Worm (Caenorhabditis elegans) whole organism, young adult: ENCODE data around the gene F49H6.15.

Experiments
- F10E7.11 ChIP-seq: sonication (generic microtip); optimal IDR thresholded peaks from 2 replicates; lab custom pipeline; 2017; ENCODE audit warnings: mild to moderate bottlenecking, missing genetic modification characterization, moderate library complexity, missing compliant biosample characterization
- F37B4.10 ChIP-seq: fragments of 200-800 bp; sonication (Bioruptor generic); IDR thresholded peaks from 2 replicates; pipeline ENCODE4 v1.3.6; 2022; ENCODE audit warnings: missing genetic modification characterization, missing compliant biosample characterization
- F57C9.4 ChIP-seq: sonication (generic microtip); optimal IDR thresholded peaks from 2 replicates; lab custom pipeline; 2017; ENCODE audit warnings: mild to moderate bottlenecking, missing genetic modification characterization, missing compliant biosample characterization
- Y53G8AR.9 ChIP-seq: fragments of 200-800 bp; sonication (Bioruptor generic); conservative IDR thresholded peaks from 2 replicates; pipeline ENCODE4 v1.3.6; 2022; ENCODE audit warnings: missing genetic modification reagents, missing genetic modification characterization, missing compliant biosample characterization
- Y67H2A.10 ChIP-seq: fragments of 200-800 bp; sonication (Bioruptor generic); conservative IDR thresholded peaks from 2 replicates; pipeline ENCODE4 v1.3.6; 2022; ENCODE audit warnings: missing genetic modification reagents, missing genetic modification characterization, missing compliant biosample characterization
- Y79H2A.3 ChIP-seq: fragments of 200-800 bp; sonication (Bioruptor generic); conservative IDR thresholded peaks from 2 replicates; pipeline ENCODE4 v1.3.6; 2022; ENCODE audit warnings: missing genetic modification reagents, missing genetic modification characterization, missing compliant biosample characterization
- Y95B8A.8 ChIP-seq: fragments of 200-800 bp; sonication (Bioruptor generic); IDR thresholded peaks from 2 replicates; pipeline ENCODE4 v1.3.6; 2022; ENCODE audit warnings: missing genetic modification reagents, missing genetic modification characterization, missing compliant biosample characterization
- aptf-3 ChIP-seq: fragments of 200-800 bp; sonication (Bioruptor generic); IDR thresholded peaks from 2 replicates; pipeline ENCODE4 v1.3.6; 2022; ENCODE audit warnings: missing genetic modification characterization, missing compliant biosample characterization
- athp-1 ChIP-seq: sonication (generic microtip); optimal IDR thresholded peaks from 2 replicates; lab custom pipeline; 2017; ENCODE audit warnings: mild to moderate bottlenecking, missing genetic modification characterization, missing compliant biosample characterization
- ccch-3 ChIP-seq: fragments of 200-800 bp; sonication (Bioruptor generic); optimal IDR thresholded peaks from 2 replicates; lab custom pipeline; 2018; ENCODE audit warnings: mild to moderate bottlenecking, missing genetic modification characterization, missing compliant biosample characterization
- ceh-100 ChIP-seq: fragments of 200-800 bp; sonication (Bioruptor generic); IDR thresholded peaks from 2 replicates; pipeline ENCODE4 v1.3.6; 2022; ENCODE audit warnings: missing genetic modification reagents, missing genetic modification characterization, missing compliant biosample characterization
- ceh-58 ChIP-seq: fragments of 200-800 bp; sonication (Bioruptor generic); IDR thresholded peaks from 2 replicates; pipeline ENCODE4 v1.3.6; 2022; ENCODE audit warnings: missing genetic modification characterization, missing compliant biosample characterization
- ceh-91 ChIP-seq: fragments of 200-800 bp; sonication (Bioruptor generic); IDR thresholded peaks from 2 replicates; pipeline ENCODE4 v1.3.6; 2022; ENCODE audit warnings: missing genetic modification reagents, missing genetic modification characterization, missing compliant biosample characterization
- chd-7 ChIP-seq: sonication (generic microtip); optimal IDR thresholded peaks from 2 replicates; lab custom pipeline; 2016; ENCODE audit warnings: mild to moderate bottlenecking, missing genetic modification characterization, moderate library complexity, missing compliant biosample characterization
- ekl-4 ChIP-seq: fragments of 200-800 bp; sonication (Bioruptor generic); IDR thresholded peaks from 2 replicates; pipeline ENCODE4 v1.3.6; 2022; ENCODE audit warnings: missing genetic modification reagents, missing genetic modification characterization, missing compliant biosample characterization
- hlh-12 ChIP-seq: sonication (generic microtip); optimal IDR thresholded peaks from 2 replicates; lab custom pipeline; 2016; ENCODE audit warnings: missing genetic modification characterization, missing compliant biosample characterization
- hrde-1 ChIP-seq: sonication (generic microtip); optimal IDR thresholded peaks from 2 replicates; lab custom pipeline; 2016; ENCODE audit warnings: missing genetic modification characterization, mild to moderate bottlenecking, missing compliant biosample characterization, moderate library complexity, missing genotype, missing genetic modification reagents, borderline replicate concordance
- madf-10 ChIP-seq: sonication (generic microtip); optimal IDR thresholded peaks from 2 replicates; lab custom pipeline; 2016; ENCODE audit warnings: mild to moderate bottlenecking, missing genetic modification characterization, missing compliant biosample characterization
- madf-8 ChIP-seq: fragments of 200-800 bp; sonication (Bioruptor generic); conservative IDR thresholded peaks from 2 replicates; pipeline ENCODE4 v1.3.6; 2022; ENCODE audit warnings: missing genetic modification reagents, missing genetic modification characterization, missing compliant biosample characterization
- mxl-1 ChIP-seq: sonication (generic microtip); optimal IDR thresholded peaks from 2 replicates; lab custom pipeline; 2016; ENCODE audit warnings: missing genetic modification characterization, missing compliant biosample characterization
- nfya-1 ChIP-seq: sonication (generic microtip); optimal IDR thresholded peaks from 2 replicates; lab custom pipeline; 2017; ENCODE audit warnings: antibody characterized with exemption, missing compliant biosample characterization, missing genetic modification characterization, borderline replicate concordance; ENCODE audit not compliant: insufficient read depth
- nhr-90 ChIP-seq: sonication (generic microtip); optimal IDR thresholded peaks from 2 replicates; lab custom pipeline; 2016; ENCODE audit warnings: missing genotype, mild to moderate bottlenecking, missing genetic modification characterization, missing compliant biosample characterization
- pbrm-1 ChIP-seq: fragments of 200-800 bp; sonication (Bioruptor generic); IDR thresholded peaks from 2 replicates; pipeline ENCODE4 v1.3.6; 2022; ENCODE audit warnings: missing genetic modification reagents, missing genetic modification characterization, missing compliant biosample characterization
- pha-4 ChIP-seq: fragments of 150-350 bp; sonication (generic microtip); optimal IDR thresholded peaks from 2 replicates; lab custom pipeline; 2014; ENCODE audit warnings: missing biosample characterization, missing genetic modification reagents, missing genetic modification characterization
- tbx-9 ChIP-seq: sonication (generic microtip); optimal IDR thresholded peaks from 2 replicates; lab custom pipeline; 2016; ENCODE audit warnings: borderline replicate concordance, missing genetic modification characterization, inconsistent platforms, missing compliant biosample characterization
- tlf-1 ChIP-seq: fragments of 200-800 bp; sonication (Bioruptor generic); optimal IDR thresholded peaks from 2 replicates; lab custom pipeline; 2018; ENCODE audit warnings: mild to moderate bottlenecking, missing genetic modification characterization, missing compliant biosample characterization
- unc-62 ChIP-seq: fragments of 150-350 bp; optimal IDR thresholded peaks from 2 replicates; lab custom pipeline; 2014; ENCODE audit warnings: missing biosample characterization, missing genetic modification reagents, missing genetic modification characterization
- xnd-1 ChIP-seq: sonication (generic microtip); optimal IDR thresholded peaks from 2 replicates; lab custom pipeline; 2016; ENCODE audit warnings: missing genotype, missing genetic modification reagents, missing genetic modification characterization, missing compliant biosample characterization
- zfh-2 ChIP-seq: fragments of 200-800 bp; sonication (Bioruptor generic); conservative IDR thresholded peaks from 2 replicates; pipeline ENCODE4 v1.3.6; 2022; ENCODE audit warnings: missing genetic modification reagents, missing genetic modification characterization, missing compliant biosample characterization
- ztf-18 ChIP-seq: sonication (generic microtip); optimal IDR thresholded peaks from 2 replicates; lab custom pipeline; 2016; ENCODE audit warnings: missing genotype, mild to moderate bottlenecking, missing genetic modification characterization, missing compliant biosample characterization
- ztf-28 ChIP-seq: fragments of 200-800 bp; sonication (Bioruptor generic); IDR thresholded peaks from 2 replicates; pipeline ENCODE4 v1.3.6; 2022; ENCODE audit warnings: missing genetic modification reagents, missing genetic modification characterization, missing compliant biosample characterization
- ztf-3 ChIP-seq: fragments of 200-800 bp; sonication (Bioruptor generic); optimal IDR thresholded peaks from 2 replicates; lab custom pipeline; 2018; ENCODE audit warnings: mild to moderate bottlenecking, missing genetic modification characterization, missing compliant biosample characterization

Gene F49H6.15

DNA sequence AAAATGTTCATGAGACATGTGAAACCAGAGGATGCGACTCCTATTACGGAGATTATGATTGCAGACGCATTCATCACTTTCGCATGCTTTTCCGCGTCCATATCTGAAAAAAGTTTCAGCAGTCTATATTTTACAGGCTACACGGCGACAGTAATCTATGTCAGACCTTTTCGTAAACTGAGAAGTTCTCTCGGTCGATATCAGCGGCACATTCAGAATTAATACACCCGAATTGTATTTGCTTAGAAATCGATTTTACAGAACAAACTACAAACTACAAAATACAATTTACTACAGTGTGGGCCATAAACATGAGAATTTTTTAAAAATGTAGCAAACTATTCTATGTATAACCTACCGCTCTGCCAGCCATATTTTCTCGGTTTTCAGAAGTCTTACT is 45.4 kb upstream of the F49H6.15 start, which contains the start of gene srbc-14 (continued):
- no peak for TF ChIP-seq athp-1 (tag; lab: Kevin White, UChicago)
- no peak for TF ChIP-seq madf-8 (GFP tag; lab: Robert Waterston, UW)
- TF ChIP-seq zfh-2 (GFP tag; lab: Robert Waterston, UW) = no peak

DNA sequence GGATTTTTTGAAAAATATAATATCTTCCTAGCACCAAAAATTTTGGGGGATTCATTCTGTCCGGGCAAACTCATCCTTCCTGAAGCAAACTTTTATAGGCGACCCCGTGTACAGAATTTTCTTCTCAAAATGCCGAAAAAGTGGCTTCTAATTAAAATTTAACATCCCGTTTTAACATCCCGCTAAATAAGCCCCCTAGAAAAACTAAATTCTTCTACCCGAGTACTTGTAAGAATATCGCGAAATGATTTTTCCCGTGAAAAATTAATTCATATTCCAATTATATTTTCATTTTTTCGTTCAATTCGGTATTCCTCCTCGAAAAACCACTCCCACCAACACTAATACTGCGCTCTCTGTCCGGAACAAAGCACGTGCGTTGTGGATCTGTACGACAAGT is 42.6 kb upstream of the F49H6.15 start, which contains the start of gene T05E12.8:
Gene T05E12.8, plus strand, starts transcription at position 301 of the 400 bp plus-strand sequence.
- TF ChIP-seq F37B4.10 (GFP tag; lab: Robert Waterston, UW) (no peak), mxl-1 (no peak), F10E7.11 (no peak), ztf-28 (GFP tag; lab: Robert Waterston, UW) (no peak), ztf-3 (GFP tag; lab: Kevin White, UChicago) (no peak), pha-4 (tag; lab: Kevin White, UChicago) (no peak), ccch-3 (no peak), ceh-91 (GFP tag; lab: Robert Waterston, UW) (no peak), aptf-3 (GFP tag; lab: Robert Waterston, UW) (no peak), tlf-1 (GFP tag; lab: Kevin White, UChicago) (no peak), Y67H2A.10 (GFP tag; lab: Robert Waterston, UW) (no peak), ekl-4 (GFP tag; lab: Robert Waterston, UW) (no peak), Y95B8A.8 (GFP tag; lab: Robert Waterston, UW) (no peak), ceh-58 (no peak)

DNA sequence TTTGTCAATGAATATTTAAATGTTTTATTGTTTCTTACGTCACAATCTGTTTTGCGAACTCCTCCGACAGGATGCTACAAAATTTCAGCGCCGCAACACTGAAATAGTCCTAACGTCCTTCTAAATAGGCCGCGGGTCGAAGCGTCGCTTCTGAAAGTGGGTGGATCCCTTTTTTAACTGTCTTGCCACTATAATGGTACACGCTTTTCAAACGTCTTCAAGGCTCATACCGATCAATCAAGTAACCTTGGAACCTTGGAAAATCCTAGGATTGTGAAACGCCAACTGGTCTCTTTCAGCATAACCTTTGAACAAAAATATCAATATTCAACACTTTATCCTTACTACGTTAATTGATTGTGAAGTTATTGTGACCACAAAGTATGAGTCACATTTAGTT is 40.4 kb upstream of the F49H6.15 start:
- TF ChIP-seq unc-62 (GFP tag; lab: Kevin White, UChicago) (no peak), chd-7 (tag; lab: Kevin White, UChicago) (no peak), Y79H2A.3 (GFP tag; lab: Robert Waterston, UW) (no peak), ztf-18 (tag; lab: Kevin White, UChicago) (no peak), tlf-1 (GFP tag; lab: Kevin White, UChicago) (no peak)

DNA sequence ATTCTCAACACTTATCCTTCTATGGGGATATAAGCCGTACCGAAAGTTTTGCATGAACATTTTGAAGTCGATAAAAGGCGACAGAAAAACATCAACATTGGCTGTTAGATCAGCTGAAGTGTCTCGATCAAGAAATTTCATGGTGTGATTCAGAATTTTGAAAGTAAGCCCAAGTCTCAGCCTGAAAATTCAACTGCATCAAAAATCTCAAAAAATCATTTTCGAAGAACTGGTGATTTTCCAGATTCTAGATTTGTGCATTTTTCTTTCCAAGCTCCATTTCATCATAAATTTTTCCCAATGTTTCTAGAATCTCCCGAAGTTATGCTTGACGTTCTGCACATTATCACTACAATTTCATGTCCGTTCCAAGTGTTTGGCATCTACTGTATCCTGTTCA is 38.5 kb upstream of the F49H6.15 start, which contains the start of gene srh-255:
Gene srh-255, plus strand, starts transcription at position 301 of the 400 bp plus-strand sequence.
- TF ChIP-seq ccch-3 (no peak), unc-62 (GFP tag; lab: Kevin White, UChicago) (no peak), xnd-1 (tag; lab: Kevin White, UChicago) (no peak), nhr-90 (tag; lab: Kevin White, UChicago) (no peak), F57C9.4 (tag; lab: Kevin White, UChicago) (no peak), Y53G8AR.9 (no peak), pbrm-1 (GFP tag; lab: Robert Waterston, UW) (no peak), hlh-12 (tag; lab: Kevin White, UChicago) (no peak)

DNA sequence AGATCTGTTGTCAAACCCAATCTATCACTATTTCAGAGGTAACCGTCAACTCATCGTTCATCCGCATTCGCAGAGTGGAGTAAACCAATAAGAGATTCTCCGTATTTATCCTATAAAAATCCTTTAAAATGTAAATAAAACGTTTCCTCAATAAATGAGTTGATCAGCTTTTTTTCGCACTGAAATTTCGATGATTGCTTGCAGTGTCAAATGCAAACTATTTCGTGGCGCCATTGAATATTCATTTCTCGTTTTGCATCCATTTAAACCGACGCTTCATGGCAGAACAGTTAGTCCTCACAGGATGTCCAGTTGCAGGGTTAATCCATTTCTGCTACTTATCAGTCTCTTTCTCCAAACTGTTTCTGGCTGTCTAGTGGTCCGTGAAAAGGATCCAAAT is 35.4 kb upstream of the F49H6.15 start, which contains the start of gene F28B1.9:
Gene F28B1.9, plus strand, starts transcription at position 301 of the 400 bp plus-strand sequence.
- TF ChIP-seq ztf-28 (GFP tag; lab: Robert Waterston, UW) (no peak), Y53G8AR.9 (no peak), ceh-100 (no peak), tbx-9 (no peak), Y95B8A.8 (GFP tag; lab: Robert Waterston, UW) (no peak), madf-10 (no peak), hrde-1 (tag; lab: Kevin White, UChicago) (no peak), nfya-1 (no peak)
